Worm (Caenorhabditis elegans) whole organism, L3 larva: Measurements from ENCODE around the gene cls-2.

Source experiments
- ZK546.5 ChIP-seq: sonication (generic microtip); optimal IDR thresholded peaks from 2 replicates; lab custom pipeline; 2017; ENCODE audit warnings: missing biosample characterization, missing genetic modification characterization
- aly-2 ChIP-seq: fragments of 150-350 bp; optimal IDR thresholded peaks from 2 replicates; lab custom pipeline; 2014; ENCODE audit warnings: missing biosample characterization, missing genetic modification characterization
- ceh-28 ChIP-seq: fragments of 150-350 bp; optimal IDR thresholded peaks from 2 replicates; lab custom pipeline; 2014; ENCODE audit warnings: missing biosample characterization, missing genetic modification reagents, missing genetic modification characterization
- ceh-9 ChIP-seq: sonication (generic microtip); optimal IDR thresholded peaks from 2 replicates; lab custom pipeline; 2018; ENCODE audit warnings: missing biosample characterization, missing genetic modification characterization
- daf-12 ChIP-seq: fragments of 150-350 bp; optimal IDR thresholded peaks from 2 replicates; lab custom pipeline; 2014; ENCODE audit warnings: missing biosample characterization, missing genetic modification reagents, missing genetic modification characterization
- egl-27 ChIP-seq: sonication (generic microtip); optimal IDR thresholded peaks from 4 replicates; lab custom pipeline; 2017; ENCODE audit warnings: missing biosample characterization, missing genetic modification reagents, missing genetic modification characterization
- egl-5 ChIP-seq: fragments of 150-350 bp; optimal IDR thresholded peaks from 2 replicates; lab custom pipeline; 2017; ENCODE audit warnings: missing biosample characterization, missing genetic modification reagents, missing genetic modification characterization, inconsistent platforms
- elt-1 ChIP-seq: fragments of 150-350 bp; optimal IDR thresholded peaks from 2 replicates; lab custom pipeline; 2014; ENCODE audit warnings: missing biosample characterization, missing genetic modification characterization
- elt-2 ChIP-seq: sonication (generic microtip); optimal IDR thresholded peaks from 2 replicates; lab custom pipeline; 2016; ENCODE audit warnings: missing genetic modification reagents, mild to moderate bottlenecking, missing genetic modification characterization, missing compliant biosample characterization
- elt-3 ChIP-seq, 3 experiments: fragments of 150-350 bp in 1 of 3; sonication (generic microtip) in 2 of 3; optimal IDR thresholded peaks; 2 replicates in 2 of 3; 4 replicates in 1 of 3; lab custom pipeline; 2014 to 2017; ENCODE audit warnings: missing biosample characterization in 3 of 3, missing genetic modification characterization in 3 of 3
- eor-1 ChIP-seq, 2 experiments: fragments of 150-350 bp; optimal IDR thresholded peaks; 2 replicates each; lab custom pipeline; 2014 to 2018; ENCODE audit warnings: missing biosample characterization in 2 of 2, missing genetic modification characterization in 2 of 2
- fkh-10 ChIP-seq: sonication (generic microtip); optimal IDR thresholded peaks from 2 replicates; lab custom pipeline; 2017; ENCODE audit warnings: missing biosample characterization, missing genetic modification reagents, missing genetic modification characterization
- hmg-11 ChIP-seq: sonication (generic microtip); optimal IDR thresholded peaks from 2 replicates; lab custom pipeline; 2016; ENCODE audit warnings: missing genetic modification characterization, missing compliant biosample characterization
- jun-1 ChIP-seq: fragments of 150-350 bp; optimal IDR thresholded peaks from 2 replicates; lab custom pipeline; 2014; ENCODE audit warnings: missing biosample characterization, missing genetic modification reagents, missing genetic modification characterization
- lin-39 ChIP-seq: fragments of 150-350 bp; optimal IDR thresholded peaks from 2 replicates; lab custom pipeline; 2018; ENCODE audit warnings: missing biosample characterization, missing genetic modification reagents, missing genetic modification characterization
- lsy-12 ChIP-seq: sonication (generic microtip); optimal IDR thresholded peaks from 2 replicates; lab custom pipeline; 2016; ENCODE audit warnings: mild to moderate bottlenecking, missing genetic modification characterization, missing compliant biosample characterization
- nfya-1 ChIP-seq: sonication (generic microtip); optimal IDR thresholded peaks from 2 replicates; lab custom pipeline; 2017; ENCODE audit warnings: missing genetic modification characterization, mild to moderate bottlenecking, missing compliant biosample characterization, antibody characterized with exemption, moderate library complexity; ENCODE audit not compliant: insufficient read depth
- nhr-12 ChIP-seq: fragments of 150-350 bp; optimal IDR thresholded peaks from 2 replicates; lab custom pipeline; 2014; ENCODE audit warnings: missing biosample characterization, missing genetic modification characterization
- nhr-23 ChIP-seq: fragments of 150-350 bp; optimal IDR thresholded peaks from 2 replicates; lab custom pipeline; 2014; ENCODE audit warnings: missing biosample characterization, missing genetic modification reagents, missing genetic modification characterization
- nhr-43 ChIP-seq: sonication (generic microtip); optimal IDR thresholded peaks from 2 replicates; lab custom pipeline; 2016; ENCODE audit warnings: mild to moderate bottlenecking, missing genetic modification characterization, missing compliant biosample characterization; ENCODE audit not compliant: poor library complexity, severe bottlenecking
- nhr-76 ChIP-seq: fragments of 150-350 bp; sonication (generic microtip); optimal IDR thresholded peaks from 5 replicates; lab custom pipeline; 2014; ENCODE audit warnings: missing biosample characterization, missing genetic modification characterization
- nhr-77 ChIP-seq: fragments of 150-350 bp; optimal IDR thresholded peaks from 2 replicates; lab custom pipeline; 2014; ENCODE audit warnings: missing biosample characterization, missing genetic modification characterization
- pha-4 ChIP-seq: fragments of 150-350 bp; optimal IDR thresholded peaks from 2 replicates; lab custom pipeline; 2014; ENCODE audit warnings: missing biosample characterization, missing genetic modification reagents, missing genetic modification characterization
- pqm-1 ChIP-seq: fragments of 150-350 bp; optimal IDR thresholded peaks from 2 replicates; lab custom pipeline; 2017; ENCODE audit warnings: missing biosample characterization, missing genetic modification characterization, inconsistent platforms
- sea-2 ChIP-seq: fragments of 150-350 bp; sonication (generic microtip); optimal IDR thresholded peaks from 4 replicates; lab custom pipeline; 2014; ENCODE audit warnings: missing biosample characterization, missing genetic modification reagents, missing genetic modification characterization
- snpc-4 ChIP-seq: fragments of 150-350 bp; optimal IDR thresholded peaks from 2 replicates; lab custom pipeline; 2014; ENCODE audit warnings: missing biosample characterization, missing genetic modification characterization
- tbx-2 ChIP-seq: sonication (generic microtip); optimal IDR thresholded peaks from 2 replicates; lab custom pipeline; 2016; ENCODE audit warnings: mild to moderate bottlenecking, missing genetic modification characterization, missing compliant biosample characterization
- unc-39 ChIP-seq: sonication (generic microtip); optimal IDR thresholded peaks from 4 replicates; lab custom pipeline; 2017; ENCODE audit warnings: missing biosample characterization, missing genetic modification characterization
- unc-62 ChIP-seq: fragments of 150-350 bp; sonication (generic microtip); optimal IDR thresholded peaks from 4 replicates; lab custom pipeline; 2014; ENCODE audit warnings: missing biosample characterization, missing genetic modification reagents, missing genetic modification characterization
- zag-1 ChIP-seq: fragments of 150-350 bp; optimal IDR thresholded peaks from 2 replicates; lab custom pipeline; 2014; ENCODE audit warnings: missing biosample characterization, missing genetic modification characterization
- ztf-11 ChIP-seq: fragments of 150-350 bp; optimal IDR thresholded peaks from 2 replicates; lab custom pipeline; 2014; ENCODE audit warnings: missing biosample characterization, missing genetic modification characterization

The cls-2 gene

DNA sequence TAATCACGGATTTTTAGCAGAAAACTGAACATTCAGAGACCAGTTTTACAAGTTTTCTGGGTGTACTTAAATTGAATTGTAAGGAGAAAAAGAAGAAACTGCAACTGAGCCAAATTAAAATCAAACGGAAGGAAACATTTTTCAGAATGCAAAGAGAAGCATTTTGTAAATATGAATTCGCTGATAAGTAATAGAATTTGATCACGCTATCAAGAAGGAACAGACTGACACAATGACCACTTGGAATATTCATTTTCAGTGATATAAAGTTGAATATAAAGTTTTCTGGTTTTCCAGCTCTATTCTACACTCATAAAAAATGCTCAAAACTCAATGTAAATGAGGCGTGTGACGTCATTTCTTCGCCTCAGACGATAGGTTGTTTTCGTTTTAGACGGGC is 20.7 kb upstream of the cls-2 start:
- no peak for TF ChIP-seq nhr-43
- TF ChIP-seq jun-1 (tag; lab: Kevin White, UChicago), result peak; percentile 51
- TF ChIP-seq elt-2 (tag; lab: Kevin White, UChicago), result peak; percentile 57
- peak; percentile 10 for TF ChIP-seq pha-4 (tag; lab: Kevin White, UChicago)
- TF ChIP-seq ztf-11 (tag; lab: Kevin White, UChicago), result no peak

ce11 chrIII:9035037-9035436 is 19.8 kb upstream of the cls-2 start:
- TF ChIP-seq nhr-23 (no peak), egl-5 (tag; lab: Kevin White, UChicago) (no peak), zag-1 (tag; lab: Kevin White, UChicago) (no peak), ztf-11 (tag; lab: Kevin White, UChicago) (no peak), pqm-1 (tag; lab: Kevin White, UChicago) (peak; percentile 62), aly-2 (tag; lab: Kevin White, UChicago) (no peak), nhr-12 (tag; lab: Kevin White, UChicago) (no peak), egl-27 (tag; lab: Kevin White, UChicago) (no peak), ceh-9 (no peak), eor-1 (tag; optimal IDR thresholded peaks at IDR 0.05; lab: Kevin White, UChicago) (no peak), jun-1 (tag; lab: Kevin White, UChicago) (no peak), lin-39 (tag; lab: Kevin White, UChicago) (no peak), elt-2 (tag; lab: Kevin White, UChicago) (peak; percentile 89)

- TF ChIP-seq egl-5 (tag; lab: Kevin White, UChicago) (peak; percentile 17), unc-62 (GFP tag; lab: Kevin White, UChicago) (no peak)
- TF ChIP-seq, all 47 proteins: peak for 1
These were observed 17.2 kb upstream of the cls-2 start, which contains the start of gene R107.9 for ce11 chrIII:9037658-9038057. Gene R107.9 (plus strand): TSS chrIII:9037958.

- TF ChIP-seq nhr-76 (tag; lab: Kevin White, UChicago) (no peak), ceh-28 (tag; lab: Kevin White, UChicago) (peak; percentile 0)
These were observed 11.6 kb upstream of the cls-2 start, which contains the start of gene nac-2 for ce11 chrIII:9043200-9043599. Gene nac-2 (minus strand): TSS chrIII:9043300.

ce11 chrIII:9045838-9046237 is 9.0 kb upstream of the cls-2 start, which contains the start of gene R107.2:
Gene R107.2 (minus strand): TSS chrIII:9045938.
- TF ChIP-seq egl-27 (tag; lab: Kevin White, UChicago) (no peak), nhr-12 (tag; lab: Kevin White, UChicago) (no peak), ceh-28 (tag; lab: Kevin White, UChicago) (no peak), pqm-1 (tag; lab: Kevin White, UChicago) (no peak), unc-62 (GFP tag; lab: Kevin White, UChicago) (no peak), jun-1 (tag; lab: Kevin White, UChicago) (no peak), aly-2 (tag; lab: Kevin White, UChicago) (no peak), sea-2 (GFP tag; lab: Kevin White, UChicago) (no peak), elt-3 (tag; optimal IDR thresholded peaks at IDR 0.05; lab: Kevin White, UChicago) (no peak), tbx-2 (tag; lab: Kevin White, UChicago) (no peak), elt-2 (tag; lab: Kevin White, UChicago) (no peak), pha-4 (tag; lab: Kevin White, UChicago) (no peak), nfya-1 (tag; lab: Kevin White, UChicago) (no peak), zag-1 (tag; lab: Kevin White, UChicago) (no peak)

- TF ChIP-seq fkh-10, result peak; percentile 6
- no peak for TF ChIP-seq hmg-11 (tag; lab: Kevin White, UChicago)
- TF ChIP-seq ZK546.5 (tag; lab: Kevin White, UChicago), result no peak
These were observed 7.6 kb upstream of the cls-2 start for ce11 chrIII:9047260-9047659.

DNA sequence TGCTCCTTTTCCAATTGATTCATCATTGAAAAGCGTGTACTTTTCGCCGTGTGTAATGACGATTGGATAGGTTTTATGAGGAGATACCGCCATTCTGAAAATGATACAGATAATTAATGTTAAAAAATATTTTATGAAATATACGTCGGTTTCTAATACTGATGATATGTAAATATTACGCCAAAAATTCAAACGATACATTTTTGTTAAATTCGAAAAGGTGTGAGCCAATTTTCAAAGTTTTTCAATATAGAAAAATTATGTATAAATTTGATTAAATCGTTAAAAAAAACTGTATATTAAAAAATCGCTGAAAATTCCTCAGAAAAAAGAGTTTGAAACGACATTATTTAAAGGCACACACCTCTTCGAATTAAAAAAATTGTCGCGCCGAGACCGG is 4.2 kb upstream of the cls-2 start, which contains the start of gene ikke-1:
TSS of gene ikke-1 (minus strand) at position 101 of the 400 bp plus-strand sequence.
- TF ChIP-seq lsy-12 (tag; lab: Kevin White, UChicago) (no peak), elt-1 (tag; lab: Kevin White, UChicago) (no peak), fkh-10 (no peak), unc-39 (tag; lab: Kevin White, UChicago) (no peak), nfya-1 (tag; lab: Kevin White, UChicago) (no peak), ceh-28 (tag; lab: Kevin White, UChicago) (no peak), pha-4 (tag; lab: Kevin White, UChicago) (no peak), daf-12 (tag; lab: Kevin White, UChicago) (no peak), egl-27 (tag; lab: Kevin White, UChicago) (no peak), snpc-4 (no peak), nhr-77 (no peak), elt-3 (tag; optimal IDR thresholded peaks at IDR 0.05; lab: Kevin White, UChicago) (no peak)
